Fruit fly (Drosophila melanogaster): ENCODE data around the gene CG2975.

The CG2975 gene

DNA sequence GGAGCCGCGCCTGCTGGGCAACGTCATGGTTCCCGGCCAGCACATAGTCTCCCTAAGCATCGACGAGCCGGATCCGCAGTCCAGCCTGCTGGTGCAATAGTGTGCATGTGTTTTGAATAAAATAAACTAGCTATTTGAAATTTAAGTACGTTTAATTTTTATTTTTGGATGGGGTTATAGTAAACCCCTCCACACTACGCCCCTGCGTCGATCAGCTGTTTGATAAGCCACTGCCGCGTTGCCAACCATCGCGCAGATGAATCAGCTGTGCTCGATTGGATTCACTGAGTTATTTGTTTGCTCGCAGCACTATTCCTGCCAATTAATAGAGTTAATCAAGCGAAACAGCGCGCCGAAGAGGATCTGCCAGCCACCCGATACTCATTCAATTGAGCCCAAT lies 38.9 kb downstream of the CG2975 start, which contains the start of gene RabGGTb (continued):
- TF ChIP-seq schlank (tag; optimal IDR thresholded peaks at IDR 0.05) (peak; percentile 6), GATAe (GFP tag; conservative IDR thresholded peaks at IDR 0.05) (peak; percentile 75), tna (GFP tag; IDR thresholded peaks at IDR 0.05; ENCODE audit: partially characterized antibody) (no peak; the same call in 1 of the 2 replicates), CG9797 (GFP tag; optimal IDR thresholded peaks at IDR 0.05) (peak; percentile 29), danr (GFP tag; IDR thresholded peaks at IDR 0.05) (no peak), CG18011 (GFP tag; optimal IDR thresholded peaks at IDR 0.05) (peak; percentile 2), pb (GFP tag; optimal IDR thresholded peaks at IDR 0.05) (no peak), CG14441 (GFP tag; IDR thresholded peaks at IDR 0.05) (peak; percentile 79), ems (GFP tag; optimal IDR thresholded peaks at IDR 0.05) (peak; percentile 63), nerfin-1 (tag; optimal IDR thresholded peaks at IDR 0.05) (no peak), CrebB (tag; optimal IDR thresholded peaks at IDR 0.05) (peak; percentile 40), oc (tag; optimal IDR thresholded peaks at IDR 0.05) (peak; percentile 49), ham (GFP tag; IDR thresholded peaks at IDR 0.05) (0 out of 2 replicates have a peak, but pooled peaks have one; percentile 44), btn (GFP tag; optimal IDR thresholded peaks at IDR 0.05) (no peak), croc (GFP tag; conservative IDR thresholded peaks at IDR 0.05) (no peak; the same call in 2 of the 3 replicates), CG1832 (GFP tag; optimal IDR thresholded peaks at IDR 0.05) (no peak), CG18262 (tag; optimal IDR thresholded peaks at IDR 0.05) (peak; percentile 18), br (optimal IDR thresholded peaks at IDR 0.05) (no peak), CG4854 (GFP tag; optimal IDR thresholded peaks at IDR 0.05) (peak; percentile 95), NfI (GFP tag; optimal IDR thresholded peaks at IDR 0.05) (peak; percentile 50), CG42726 (GFP tag; IDR thresholded peaks at IDR 0.05; ENCODE audit: partially characterized antibody) (no peak), slbo (GFP tag; IDR thresholded peaks at IDR 0.05) (peak; percentile 86), CG14710 (tag; optimal IDR thresholded peaks at IDR 0.05) (peak; percentile 25), CG1024 (GFP tag; IDR thresholded peaks at IDR 0.05) (peak; percentile 47; the same call in 1 of the 2 replicates), zen (tag; optimal IDR thresholded peaks at IDR 0.05) (peak; percentile 31), CG10565 (GFP tag; optimal IDR thresholded peaks at IDR 0.05) (no peak), Ets97D (GFP tag; optimal IDR thresholded peaks at IDR 0.05) (peak; percentile 11), CG6689 (GFP tag; IDR thresholded peaks at IDR 0.05) (peak; percentile 45; the same call in 1 of the 2 replicates), CG13424 (tag; optimal IDR thresholded peaks at IDR 0.05) (peak; percentile 52), Hr3 (GFP tag; optimal IDR thresholded peaks at IDR 0.05) (peak; percentile 33), Atf3 (GFP tag; optimal IDR thresholded peaks at IDR 0.05) (peak; percentile 17), dysf (GFP tag; IDR thresholded peaks at IDR 0.05) (peak; percentile 80), fru (optimal IDR thresholded peaks at IDR 0.05) (no peak), CG4617 (GFP tag; optimal IDR thresholded peaks at IDR 0.05; ENCODE audit: borderline replicate concordance) (no peak), Mes4 (GFP tag; optimal IDR thresholded peaks at IDR 0.05) (peak; percentile 38), CG10979 (tag; optimal IDR thresholded peaks at IDR 0.05) (peak; percentile 35), tll (GFP tag; optimal IDR thresholded peaks at IDR 0.05) (no peak), HmgZ (tag; optimal IDR thresholded peaks at IDR 0.05) (peak; percentile 63), CG10543 (GFP tag; optimal IDR thresholded peaks at IDR 0.05) (peak; percentile 65), CG17912 (GFP tag; optimal IDR thresholded peaks at IDR 0.05) (no peak), CG10274 (GFP tag; optimal IDR thresholded peaks at IDR 0.05) (no peak), h (optimal IDR thresholded peaks at IDR 0.05) (no peak), CG31388 (GFP tag; optimal IDR thresholded peaks at IDR 0.05) (no peak), CG17186 (GFP tag; optimal IDR thresholded peaks at IDR 0.05) (peak; percentile 39), HLH4C (GFP tag; IDR thresholded peaks at IDR 0.05; ENCODE audit: partially characterized antibody) (no peak), nau (GFP tag; optimal IDR thresholded peaks at IDR 0.05) (no peak), CG7372 (GFP tag; IDR thresholded peaks at IDR 0.05) (peak; percentile 62), rib (GFP tag; IDR thresholded peaks at IDR 0.05) (0 out of 2 replicates have a peak, but pooled peaks have one; percentile 54), E2f1 (GFP tag; IDR thresholded peaks at IDR 0.05) (peak; percentile 63), NK7.1 (GFP tag; optimal IDR thresholded peaks at IDR 0.05) (no peak), CG9437 (GFP tag; optimal IDR thresholded peaks at IDR 0.05) (no peak)

All from whole organism, embryonic.